Worm (Caenorhabditis elegans) whole organism, late embryonic: ENCODE results near the gene T19D12.4.

Experiments used
- C38D4.7 ChIP-seq: fragments of 200-800 bp; sonication (Bioruptor generic); optimal IDR thresholded peaks from 2 replicates; lab custom pipeline; 2018; ENCODE audit warnings: mild to moderate bottlenecking, missing genetic modification characterization, moderate library complexity, missing compliant biosample characterization
- K02D7.2 ChIP-seq: sonication (generic microtip); optimal IDR thresholded peaks from 2 replicates; lab custom pipeline; 2017; ENCODE audit warnings: mild to moderate bottlenecking, missing genetic modification characterization, missing compliant biosample characterization
- K09A11.1 ChIP-seq: sonication (generic microtip); optimal IDR thresholded peaks from 2 replicates; lab custom pipeline; 2017; ENCODE audit warnings: antibody characterized with exemption, mild to moderate bottlenecking, missing genetic modification characterization, missing compliant biosample characterization; ENCODE audit not compliant: insufficient read depth
- ama-1 ChIP-seq: fragments of 150-350 bp; optimal IDR thresholded peaks from 2 replicates; lab custom pipeline; 2014
- ceh-14 ChIP-seq: sonication (generic microtip); optimal IDR thresholded peaks from 2 replicates; lab custom pipeline; 2016; ENCODE audit warnings: missing genotype, missing genetic modification characterization, missing compliant biosample characterization
- ceh-19 ChIP-seq: fragments of 200-800 bp; sonication (Bioruptor generic); optimal IDR thresholded peaks from 2 replicates; lab custom pipeline; 2018; ENCODE audit warnings: mild to moderate bottlenecking, missing genetic modification characterization, missing compliant biosample characterization
- ceh-30 ChIP-seq: fragments of 150-350 bp; optimal IDR thresholded peaks from 2 replicates; lab custom pipeline; 2014; ENCODE audit warnings: missing biosample characterization, missing genetic modification characterization
- ceh-45 ChIP-seq: fragments of 200-800 bp; sonication (Bioruptor generic); IDR thresholded peaks from 2 replicates; pipeline ENCODE4 v1.3.6; 2022; ENCODE audit warnings: missing genetic modification reagents, missing genetic modification characterization, missing compliant biosample characterization
- che-1 ChIP-seq: sonication (generic microtip); optimal IDR thresholded peaks from 2 replicates; lab custom pipeline; 2016; ENCODE audit warnings: mild to moderate bottlenecking, missing genetic modification characterization, missing compliant biosample characterization
- dve-1 ChIP-seq: sonication (generic microtip); optimal IDR thresholded peaks from 2 replicates; lab custom pipeline; 2017; ENCODE audit warnings: antibody characterized with exemption, mild to moderate bottlenecking, missing genetic modification characterization, missing compliant biosample characterization
- elt-2 ChIP-seq: sonication (generic microtip); optimal IDR thresholded peaks from 2 replicates; lab custom pipeline; 2016; ENCODE audit warnings: missing genetic modification reagents, missing genetic modification characterization, missing compliant biosample characterization
- elt-4 ChIP-seq: sonication (generic microtip); optimal IDR thresholded peaks from 2 replicates; lab custom pipeline; 2016; ENCODE audit warnings: missing genetic modification characterization, missing compliant biosample characterization
- eyg-1 ChIP-seq: sonication (generic microtip); optimal IDR thresholded peaks from 2 replicates; lab custom pipeline; 2016; ENCODE audit warnings: missing genotype, missing genetic modification characterization, missing compliant biosample characterization
- gmeb-2 ChIP-seq: sonication (generic microtip); optimal IDR thresholded peaks from 2 replicates; lab custom pipeline; 2016; ENCODE audit warnings: missing genetic modification characterization, inconsistent platforms, missing compliant biosample characterization
- hlh-30 ChIP-seq: sonication (generic microtip); optimal IDR thresholded peaks from 2 replicates; lab custom pipeline; 2017; ENCODE audit warnings: antibody characterized with exemption, missing genetic modification characterization, missing compliant biosample characterization; ENCODE audit not compliant: insufficient read depth
- hlh-6 ChIP-seq: sonication (generic microtip); optimal IDR thresholded peaks from 2 replicates; lab custom pipeline; 2016; ENCODE audit warnings: missing genotype, missing genetic modification characterization, missing compliant biosample characterization
- nfya-1 ChIP-seq: sonication (generic microtip); optimal IDR thresholded peaks from 2 replicates; lab custom pipeline; 2017; ENCODE audit warnings: missing genetic modification characterization, mild to moderate bottlenecking, missing compliant biosample characterization, antibody characterized with exemption, moderate library complexity
- nhr-11 ChIP-seq: fragments of 150-350 bp; optimal IDR thresholded peaks from 2 replicates; lab custom pipeline; 2014; ENCODE audit warnings: missing biosample characterization, missing genetic modification characterization
- nhr-232 ChIP-seq: sonication (generic microtip); optimal IDR thresholded peaks from 2 replicates; lab custom pipeline; 2016; ENCODE audit warnings: missing genetic modification characterization, missing compliant biosample characterization
- pag-3 ChIP-seq: sonication (generic microtip); optimal IDR thresholded peaks from 2 replicates; lab custom pipeline; 2016; ENCODE audit warnings: missing compliant biosample characterization, missing genetic modification characterization, borderline replicate concordance
- pha-4 ChIP-seq: fragments of 150-350 bp; optimal IDR thresholded peaks from 2 replicates; lab custom pipeline; 2018; ENCODE audit warnings: missing biosample characterization, missing genetic modification reagents, missing genetic modification characterization
- rnt-1 ChIP-seq: sonication (generic microtip); optimal IDR thresholded peaks from 2 replicates; lab custom pipeline; 2016; ENCODE audit warnings: missing genetic modification characterization, missing compliant biosample characterization
- sox-2 ChIP-seq: fragments of 200-800 bp; sonication (Bioruptor generic); IDR thresholded peaks from 2 replicates; pipeline ENCODE4 v1.3.6; 2022; ENCODE audit warnings: missing genetic modification reagents, missing genetic modification characterization, missing compliant biosample characterization
- sox-4 ChIP-seq: sonication (generic microtip); optimal IDR thresholded peaks from 2 replicates; lab custom pipeline; 2017; ENCODE audit warnings: mild to moderate bottlenecking, missing genetic modification characterization, inconsistent platforms, missing compliant biosample characterization
- tbx-2 ChIP-seq: sonication (generic microtip); optimal IDR thresholded peaks from 2 replicates; lab custom pipeline; 2016; ENCODE audit warnings: missing genetic modification characterization, missing compliant biosample characterization
- tbx-7 ChIP-seq: sonication (generic microtip); optimal IDR thresholded peaks from 2 replicates; lab custom pipeline; 2016; ENCODE audit warnings: missing genotype, missing genetic modification characterization, missing compliant biosample characterization
- unc-42 ChIP-seq: sonication (generic microtip); optimal IDR thresholded peaks from 2 replicates; lab custom pipeline; 2016; ENCODE audit warnings: missing genotype, missing genetic modification characterization, missing compliant biosample characterization

T19D12.4 gene

ce11 chrII:6637854-6638253 is 6.9 kb downstream of the T19D12.4 start:
- TF ChIP-seq C38D4.7 (GFP tag; lab: Kevin White, UChicago) (no peak), pha-4 (tag; lab: Kevin White, UChicago) (no peak), gmeb-2 (no peak)

DNA sequence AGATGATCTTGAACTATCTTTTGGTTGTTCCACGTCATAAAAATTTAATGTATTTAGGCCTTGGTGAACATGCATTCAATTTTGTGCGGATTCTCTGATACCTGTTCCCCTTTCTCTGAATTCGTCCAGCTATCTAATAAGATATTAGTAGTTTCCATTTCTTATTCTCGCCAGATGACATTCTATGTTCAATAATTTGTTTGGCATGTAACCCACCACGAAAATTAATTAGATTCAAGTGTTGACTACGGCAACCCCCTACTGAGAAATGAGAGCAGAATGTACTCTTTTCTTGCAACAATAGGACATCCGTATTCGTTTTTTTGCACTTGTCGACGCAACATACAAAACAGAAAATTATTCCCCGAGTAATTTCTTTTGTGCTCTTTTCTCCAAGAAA is 11.3 kb downstream of the T19D12.4 start:
- peak; percentile 67 for TF ChIP-seq unc-42
- no peak for TF ChIP-seq hlh-6 (tag; lab: Kevin White, UChicago)

DNA sequence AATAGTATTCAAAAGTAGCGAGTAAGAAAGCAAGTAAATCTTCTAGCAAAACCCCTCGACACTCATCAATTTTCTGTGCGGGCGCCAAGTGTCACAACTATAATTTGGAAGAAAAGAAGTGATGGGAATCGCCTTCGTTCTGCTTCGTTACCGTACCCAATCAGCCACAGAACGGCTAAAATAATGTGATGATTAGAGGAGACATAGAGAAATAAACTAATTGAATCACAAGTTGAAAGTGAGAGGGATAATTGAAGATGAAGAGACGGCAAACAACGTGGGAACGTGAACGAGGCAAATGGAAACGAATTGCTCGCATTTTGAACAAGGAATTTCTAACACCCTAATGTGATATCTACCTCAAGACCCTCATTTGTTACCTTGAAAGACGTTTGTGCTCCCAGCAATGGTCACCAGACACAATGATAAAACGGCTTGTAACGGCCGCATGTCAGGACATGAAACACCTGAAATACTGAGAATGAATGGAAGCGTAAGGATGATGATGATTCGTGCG is 11.8 kb downstream of the T19D12.4 start, which contains the start of gene T19D12.6:
Gene T19D12.6, minus strand, starts transcription at position 467 of the 517 bp plus-strand sequence.
- TF ChIP-seq K09A11.1 (tag; lab: Kevin White, UChicago) (no peak), dve-1 (tag; lab: Kevin White, UChicago) (no peak), elt-4 (no peak), pag-3 (tag; lab: Kevin White, UChicago) (no peak), ceh-45 (GFP tag; lab: Robert Waterston, UW) (no peak)

DNA sequence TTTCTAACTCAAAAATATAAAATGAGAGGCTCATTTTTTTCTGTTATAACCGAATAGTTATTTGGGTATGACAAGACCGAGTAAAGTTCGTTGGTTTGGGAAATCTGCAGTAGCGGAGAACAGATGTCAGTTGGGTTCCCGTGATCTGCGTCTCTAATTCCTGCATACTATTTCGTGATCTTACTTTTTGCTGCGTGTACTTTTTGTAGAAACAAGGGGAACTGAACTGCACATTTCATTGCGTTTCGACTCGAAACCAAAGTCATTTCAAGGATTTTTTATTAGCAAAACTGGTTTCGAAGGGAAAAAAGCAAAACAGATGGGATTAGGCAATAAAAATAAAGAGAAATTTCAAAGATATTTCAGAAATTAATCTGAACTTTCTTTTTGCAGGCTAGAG is 16.0 kb downstream of the T19D12.4 start:
- TF ChIP-seq nfya-1 (tag; lab: Kevin White, UChicago) (no peak), rnt-1 (tag; lab: Kevin White, UChicago) (no peak), dve-1 (tag; lab: Kevin White, UChicago) (no peak), eyg-1 (tag; lab: Kevin White, UChicago) (no peak)

ce11 chrII:6649026-6649425 is 18.1 kb downstream of the T19D12.4 start, which contains the start of gene oig-8:
oig-8 (minus strand) TSS chrII:6649126.
- TF ChIP-seq hlh-30 (tag; lab: Kevin White, UChicago) = no peak
- TF ChIP-seq sox-4 (tag; lab: Kevin White, UChicago) = no peak
- TF ChIP-seq ceh-14 (tag; lab: Kevin White, UChicago) = no peak
- TF ChIP-seq che-1 = no peak

- no peak for TF ChIP-seq nhr-232 (tag; lab: Kevin White, UChicago)
These were observed 20.8 kb downstream of the T19D12.4 start, which contains the start of gene sra-26 for ce11 chrII:6651719-6652118. sra-26 (minus strand) TSS chrII:6651819.

ce11 chrII:6654284-6654683 is 23.4 kb downstream of the T19D12.4 start, which contains the start of gene T19D12.9:
T19D12.9 (minus strand) TSS chrII:6654384.
- TF ChIP-seq tbx-7 = no peak
- no peak for TF ChIP-seq ama-1 (lab: Kevin White, UChicago)

DNA sequence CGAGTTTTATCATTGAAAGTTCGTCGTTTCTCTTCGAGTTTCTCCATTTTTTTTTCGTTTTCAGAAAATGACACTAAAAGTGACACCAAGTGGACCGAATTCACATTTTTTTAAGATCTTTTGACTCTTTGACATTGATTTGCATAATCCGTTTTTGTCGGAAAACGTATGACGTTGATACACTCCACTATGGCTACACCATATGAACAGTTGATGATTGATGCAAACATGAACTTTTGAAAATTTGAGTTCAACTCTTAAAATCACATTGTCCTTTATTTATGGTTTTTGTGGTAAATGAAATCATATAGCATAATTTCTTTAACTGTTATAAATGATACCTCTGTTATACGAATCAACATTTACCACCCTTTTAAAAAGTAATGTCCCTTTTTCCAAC is 27.9 kb downstream of the T19D12.4 start, which contains the start of gene T19D12.10:
Gene T19D12.10, minus strand, starts transcription at position 101 of the 400 bp plus-strand sequence.
- no peak for TF ChIP-seq sox-2 (GFP tag; lab: Robert Waterston, UW)
- TF ChIP-seq ceh-14 (tag; lab: Kevin White, UChicago) = no peak
- no peak for TF ChIP-seq tbx-2 (tag; lab: Kevin White, UChicago)
- no peak for TF ChIP-seq dve-1 (tag; lab: Kevin White, UChicago)
- no peak for TF ChIP-seq K02D7.2 (tag; lab: Kevin White, UChicago)

- TF ChIP-seq elt-2 (tag; lab: Kevin White, UChicago) = peak; percentile 18
- TF ChIP-seq nhr-11 (tag; lab: Kevin White, UChicago) = no peak
- TF ChIP-seq ceh-30 (tag; lab: Kevin White, UChicago) = no peak
- TF ChIP-seq ceh-19 (GFP tag; lab: Kevin White, UChicago) = no peak
- TF ChIP-seq, all 69 proteins: peak for 1
These were observed 30.3 kb downstream of the T19D12.4 start, which contains the start of gene T19D12.2 for ce11 chrII:6661211-6661610. T19D12.2 (plus strand) TSS chrII:6661335.
